Worm (Caenorhabditis elegans) whole organism, L1 larva: Measurements from ENCODE around the gene C16H3.3.

Experiments
- aha-1 ChIP-seq: fragments of 150-350 bp; optimal IDR thresholded peaks from 2 replicates; lab custom pipeline; 2014; ENCODE audit warnings: missing biosample characterization, missing genetic modification characterization
- ama-1 ChIP-seq: fragments of 150-350 bp; optimal IDR thresholded peaks from 2 replicates; lab custom pipeline; 2014
- ceh-82 ChIP-seq, 3 experiments: fragments of 150-350 bp in 1 of 3; sonication (generic microtip) in 2 of 3; optimal IDR thresholded peaks; 2 replicates each; lab custom pipeline; 2014 to 2017; ENCODE audit warnings: missing biosample characterization in 3 of 3, missing genetic modification characterization in 3 of 3
- elt-2 ChIP-seq: sonication (generic microtip); optimal IDR thresholded peaks from 2 replicates; lab custom pipeline; 2016; ENCODE audit warnings: missing genetic modification characterization, mild to moderate bottlenecking, inconsistent platforms, missing compliant biosample characterization, missing genetic modification reagents
- lsy-2 ChIP-seq, 2 experiments: fragments of 150-350 bp; optimal IDR thresholded peaks; 2 replicates each; lab custom pipeline; 2014; ENCODE audit warnings: missing biosample characterization in 2 of 2, missing genetic modification characterization in 2 of 2
- nhr-237 ChIP-seq: fragments of 150-350 bp; optimal IDR thresholded peaks from 2 replicates; lab custom pipeline; 2014; ENCODE audit warnings: missing biosample characterization, missing genetic modification characterization
- nhr-76 ChIP-seq: sonication (generic microtip); optimal IDR thresholded peaks from 2 replicates; lab custom pipeline; 2017; ENCODE audit warnings: missing biosample characterization, missing genetic modification characterization
- unc-62 ChIP-seq: fragments of 150-350 bp; optimal IDR thresholded peaks from 2 replicates; lab custom pipeline; 2014; ENCODE audit warnings: missing biosample characterization, missing genetic modification reagents, missing genetic modification characterization
- vab-15 ChIP-seq: sonication (generic microtip); optimal IDR thresholded peaks from 2 replicates; lab custom pipeline; 2017; ENCODE audit warnings: missing genotype, mild to moderate bottlenecking, missing genetic modification characterization, missing compliant biosample characterization

ce11 chrX:17562195-17562594 lies 47.7 kb downstream of the C16H3.3 start:
- TF ChIP-seq ceh-82 (tag; optimal IDR thresholded peaks at IDR 0.05; lab: Kevin White, UChicago) (peak in 1 of 3 experiments; percentile 12), lsy-2 (tag; optimal IDR thresholded peaks at IDR 0.05; lab: Kevin White, UChicago) (no peak), nhr-237 (no peak), elt-2 (tag; lab: Kevin White, UChicago) (no peak), aha-1 (tag; lab: Kevin White, UChicago) (no peak), ama-1 (lab: Kevin White, UChicago) (no peak), unc-62 (GFP tag; lab: Kevin White, UChicago) (no peak), vab-15 (tag; lab: Kevin White, UChicago) (no peak), nhr-76 (tag; lab: Kevin White, UChicago) (no peak)
